Fruit fly (Drosophila melanogaster): ENCODE measurements around the gene CG32152.

CG32152 gene

DNA sequence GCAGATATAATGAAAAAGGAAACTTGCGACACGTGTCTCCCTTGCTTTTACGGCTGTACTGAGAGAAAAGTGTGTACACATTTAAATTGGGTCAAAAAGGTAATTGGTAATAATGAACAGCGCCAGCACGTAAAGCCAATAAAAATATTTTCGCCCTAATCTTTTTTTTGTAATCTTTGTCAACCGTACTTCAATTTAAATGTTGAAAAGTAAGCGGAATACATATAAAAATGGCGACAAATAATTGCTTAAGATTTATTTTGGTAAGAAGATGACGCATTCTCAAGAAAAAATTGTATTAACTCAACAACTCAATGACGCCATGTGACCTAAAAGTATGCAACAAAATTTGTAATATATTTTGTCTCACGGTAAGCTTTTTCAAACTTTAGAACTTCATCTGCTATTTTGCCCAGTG, 4.0 kb upstream of the CG32152 start (continued):
- TF ChIP-seq ham (GFP tag; IDR thresholded peaks at IDR 0.05) (no peak), CG6689 (GFP tag; IDR thresholded peaks at IDR 0.05) (no peak), dpn (GFP tag; optimal IDR thresholded peaks at IDR 0.05) (peak; percentile 15 to 37), CG3838 (GFP tag; optimal IDR thresholded peaks at IDR 0.05) (no peak), knrl (GFP tag; IDR thresholded peaks at IDR 0.05; ENCODE audit: partially characterized antibody) (no peak), CG42726 (GFP tag; IDR thresholded peaks at IDR 0.05; ENCODE audit: partially characterized antibody) (no peak), CG13775 (GFP tag; optimal IDR thresholded peaks at IDR 0.05) (no peak), CG18619 (GFP tag; optimal IDR thresholded peaks at IDR 0.05) (peak; percentile 34), odd (GFP tag; optimal IDR thresholded peaks at IDR 0.05) (no peak), CG1529 (GFP tag; optimal IDR thresholded peaks at IDR 0.05) (no peak), aop (GFP tag; IDR thresholded peaks at IDR 0.05) (no peak), slou (GFP tag; optimal IDR thresholded peaks at IDR 0.05) (no peak), CG9437 (GFP tag; optimal IDR thresholded peaks at IDR 0.05) (peak; percentile 37), CG13624 (GFP tag; optimal IDR thresholded peaks at IDR 0.05) (peak; percentile 9), Hr3 (GFP tag; optimal IDR thresholded peaks at IDR 0.05) (no peak), Hmr (GFP tag; optimal IDR thresholded peaks at IDR 0.05) (peak; percentile 59), Abd-B (GFP tag; optimal IDR thresholded peaks at IDR 0.05) (peak; percentile 15), GATAe (GFP tag; conservative IDR thresholded peaks at IDR 0.05) (no peak), CG15514 (GFP tag; optimal IDR thresholded peaks at IDR 0.05) (peak; percentile 17), lov (optimal IDR thresholded peaks at IDR 0.05) (no peak), lov (GFP tag; IDR thresholded peaks at IDR 0.05) (no peak), CG9727 (GFP tag; optimal IDR thresholded peaks at IDR 0.05) (peak; percentile 28), CG11504 (tag; optimal IDR thresholded peaks at IDR 0.05) (peak; percentile 63), trem (tag; optimal IDR thresholded peaks at IDR 0.05) (no peak), pho (GFP tag; optimal IDR thresholded peaks at IDR 0.05) (peak; percentile 45), CG1024 (GFP tag; IDR thresholded peaks at IDR 0.05) (no peak), Neu2 (GFP tag; optimal IDR thresholded peaks at IDR 0.05; ENCODE audit: borderline replicate concordance) (no peak), phol (tag; optimal IDR thresholded peaks at IDR 0.05) (peak; percentile 38), CG1792 (GFP tag; optimal IDR thresholded peaks at IDR 0.05) (no peak), HLH4C (GFP tag; IDR thresholded peaks at IDR 0.05; ENCODE audit: partially characterized antibody) (no peak), Xbp1 (GFP tag; optimal IDR thresholded peaks at IDR 0.05) (no peak), ftz-f1 (GFP tag; optimal IDR thresholded peaks at IDR 0.05) (no peak), Ptx1 (GFP tag; IDR thresholded peaks at IDR 0.05) (no peak), otp (GFP tag; IDR thresholded peaks at IDR 0.05) (no peak), CG10565 (GFP tag; optimal IDR thresholded peaks at IDR 0.05) (no peak), lilli (GFP tag; optimal IDR thresholded peaks at IDR 0.05) (peak; percentile 8), Sry-β (GFP tag; optimal IDR thresholded peaks at IDR 0.05) (no peak), CG12104 (GFP tag; optimal IDR thresholded peaks at IDR 0.05) (peak; percentile 16), usp (GFP tag; optimal IDR thresholded peaks at IDR 0.05) (no peak), Opbp (GFP tag; IDR thresholded peaks at IDR 0.05; ENCODE audit: partially characterized antibody) (no peak), CG7357 (GFP tag; IDR thresholded peaks at IDR 0.05) (no peak), CG12942 (GFP tag; optimal IDR thresholded peaks at IDR 0.05) (no peak), CG11723 (GFP tag; optimal IDR thresholded peaks at IDR 0.05) (no peak), CG8089 (GFP tag; optimal IDR thresholded peaks at IDR 0.05) (no peak), vvl (GFP tag; IDR thresholded peaks at IDR 0.05) (no peak), CG16815 (GFP tag; optimal IDR thresholded peaks at IDR 0.05) (no peak), Scr (GFP tag; IDR thresholded peaks at IDR 0.05; ENCODE audit: partially characterized antibody) (no peak), Lim3 (GFP tag; IDR thresholded peaks at IDR 0.05) (no peak), CG17385 (GFP tag; optimal IDR thresholded peaks at IDR 0.05) (peak; percentile 4), CG10366 (GFP tag; IDR thresholded peaks at IDR 0.05) (no peak), CG3163 (GFP tag; optimal IDR thresholded peaks at IDR 0.05) (no peak), gce (GFP tag; IDR thresholded peaks at IDR 0.05) (no peak)
